Fruit fly (Drosophila melanogaster): Measurements from ENCODE around the gene Apl.

Gene Apl

dm6 chr3L:16594922-16595518 lies at the start of gene Apl, which contains the start of gene spd-2:
Apl (plus strand) TSS chr3L:16595181.
spd-2 (minus strand) TSS chr3L:16595014.
- no peak for TF ChIP-seq CG32121 (GFP tag; IDR thresholded peaks at IDR 0.05)
- TF ChIP-seq CG12605 (GFP tag; IDR thresholded peaks at IDR 0.05): no peak
- TF ChIP-seq CG13204 (GFP tag; optimal IDR thresholded peaks at IDR 0.05): no peak
- TF ChIP-seq gl (tag; optimal IDR thresholded peaks at IDR 0.05): no peak
- no peak for TF ChIP-seq Pif1A (GFP tag; optimal IDR thresholded peaks at IDR 0.05)
- no peak for TF ChIP-seq D1 (tag; optimal IDR thresholded peaks at IDR 0.05)
- no peak for TF ChIP-seq CG8301 (tag; optimal IDR thresholded peaks at IDR 0.05)
- no peak for TF ChIP-seq CG4496 (GFP tag; IDR thresholded peaks at IDR 0.05)
- no peak for TF ChIP-seq CG14655 (GFP tag; optimal IDR thresholded peaks at IDR 0.05)
- TF ChIP-seq Snoo (tag; optimal IDR thresholded peaks at IDR 0.05): no peak
- no peak for TF ChIP-seq CG10348 (GFP tag; IDR thresholded peaks at IDR 0.05)
- TF ChIP-seq CG9948 (tag; optimal IDR thresholded peaks at IDR 0.05): no peak
- TF ChIP-seq Pif1B (GFP tag; optimal IDR thresholded peaks at IDR 0.05): no peak
- no peak for TF ChIP-seq CG15710 (tag; optimal IDR thresholded peaks at IDR 0.05)
- TF ChIP-seq CG8159 (tag; optimal IDR thresholded peaks at IDR 0.05): no peak

dm6 chr3L:16545511-16545910 lies 49.5 kb upstream of the Apl start, which contains the start of gene CG13033:
CG13033 (minus strand) TSS chr3L:16545628.
- no peak for TF ChIP-seq CG15710 (tag; optimal IDR thresholded peaks at IDR 0.05)
- TF ChIP-seq Ets98B (GFP tag; IDR thresholded peaks at IDR 0.05): no peak
- TF ChIP-seq CG12605 (GFP tag; IDR thresholded peaks at IDR 0.05): no peak
- no peak for TF ChIP-seq CG8301 (tag; optimal IDR thresholded peaks at IDR 0.05)
- no peak for TF ChIP-seq CG4496 (GFP tag; IDR thresholded peaks at IDR 0.05)

dm6 chr3L:16546159-16546558 lies 48.8 kb upstream of the Apl start:
- no peak for TF ChIP-seq Pif1B (GFP tag; optimal IDR thresholded peaks at IDR 0.05)
- no peak for TF ChIP-seq CG17806 (tag; optimal IDR thresholded peaks at IDR 0.05)
- no peak for TF ChIP-seq rn (GFP tag; IDR thresholded peaks at IDR 0.05)
- TF ChIP-seq CG32121 (GFP tag; IDR thresholded peaks at IDR 0.05): no peak
- no peak for TF ChIP-seq EcR (GFP tag; optimal IDR thresholded peaks at IDR 0.05)
- TF ChIP-seq CG9948 (tag; optimal IDR thresholded peaks at IDR 0.05): no peak
- no peak for TF ChIP-seq CG15710 (tag; optimal IDR thresholded peaks at IDR 0.05)
- TF ChIP-seq CG8301 (tag; optimal IDR thresholded peaks at IDR 0.05): no peak
- no peak for TF ChIP-seq CG12605 (GFP tag; IDR thresholded peaks at IDR 0.05)
- TF ChIP-seq CG10348 (GFP tag; IDR thresholded peaks at IDR 0.05): no peak
- no peak for TF ChIP-seq CG13204 (GFP tag; optimal IDR thresholded peaks at IDR 0.05)
- TF ChIP-seq CG4496 (GFP tag; IDR thresholded peaks at IDR 0.05): no peak
- no peak for TF ChIP-seq CG34367 (tag; optimal IDR thresholded peaks at IDR 0.05)
- TF ChIP-seq fd96Ca (GFP tag; IDR thresholded peaks at IDR 0.05): no peak
- no peak for TF ChIP-seq CG8159 (tag; optimal IDR thresholded peaks at IDR 0.05)
- TF ChIP-seq D1 (tag; optimal IDR thresholded peaks at IDR 0.05): no peak

DNA sequence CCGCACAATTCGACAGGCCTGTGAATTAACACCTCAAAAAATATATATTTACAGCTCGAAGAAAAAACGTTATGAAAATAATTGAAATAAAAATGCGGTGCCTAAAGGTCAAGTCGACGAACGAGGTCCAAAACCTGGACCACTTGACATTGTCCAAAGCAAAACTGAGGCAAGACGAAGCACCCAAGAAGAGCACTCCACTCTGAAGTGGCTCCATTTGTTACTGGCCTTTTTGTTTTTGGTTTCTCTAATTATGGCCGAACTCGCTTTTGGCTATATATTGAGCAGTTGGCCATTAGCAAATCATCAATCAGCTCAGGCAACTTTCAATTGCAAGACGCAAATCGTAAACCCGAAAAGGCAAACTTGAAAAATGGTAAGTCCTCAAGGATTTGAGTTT lies 38.5 kb upstream of the Apl start, which contains the start of gene CG4229:
CG4229 (plus strand) TSS at position 301 of the 400 bp plus-strand sequence.
- TF ChIP-seq Snoo (tag; optimal IDR thresholded peaks at IDR 0.05) (no peak), D1 (tag; optimal IDR thresholded peaks at IDR 0.05) (no peak), EcR (GFP tag; optimal IDR thresholded peaks at IDR 0.05) (no peak), Ets98B (GFP tag; IDR thresholded peaks at IDR 0.05) (no peak), gl (tag; optimal IDR thresholded peaks at IDR 0.05) (no peak), CG17806 (tag; optimal IDR thresholded peaks at IDR 0.05) (no peak), CG4496 (GFP tag; IDR thresholded peaks at IDR 0.05) (no peak), rn (GFP tag; IDR thresholded peaks at IDR 0.05) (no peak), CG14655 (GFP tag; optimal IDR thresholded peaks at IDR 0.05) (no peak), CG12605 (GFP tag; IDR thresholded peaks at IDR 0.05) (no peak), CG9948 (tag; optimal IDR thresholded peaks at IDR 0.05) (no peak), Pif1B (GFP tag; optimal IDR thresholded peaks at IDR 0.05) (no peak), CG13204 (GFP tag; optimal IDR thresholded peaks at IDR 0.05) (no peak), CG8301 (tag; optimal IDR thresholded peaks at IDR 0.05) (no peak), Pif1A (GFP tag; optimal IDR thresholded peaks at IDR 0.05) (no peak)

DNA sequence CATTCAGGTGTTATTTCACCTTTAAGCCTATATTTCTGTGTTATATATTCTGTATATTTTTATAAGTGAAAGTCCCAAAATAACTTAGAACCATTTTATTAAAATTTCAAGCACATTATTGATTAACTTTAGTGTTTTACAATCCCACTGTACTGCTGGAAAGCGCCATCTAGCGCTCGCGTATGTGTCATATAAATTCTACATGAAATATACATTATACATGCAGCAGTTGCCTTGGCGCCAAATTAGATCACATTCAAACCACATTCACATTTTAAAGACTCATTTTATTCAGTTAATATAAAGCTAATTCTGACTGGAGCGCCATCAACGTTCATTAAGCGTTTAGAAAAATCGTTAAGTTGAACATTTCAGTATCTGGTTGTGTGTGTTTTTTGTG lies 31.6 kb upstream of the Apl start:
- no peak for TF ChIP-seq CG32121 (GFP tag; IDR thresholded peaks at IDR 0.05)
- TF ChIP-seq CG17806 (tag; optimal IDR thresholded peaks at IDR 0.05): no peak
- TF ChIP-seq fd96Ca (GFP tag; IDR thresholded peaks at IDR 0.05): no peak
- TF ChIP-seq CG34367 (tag; optimal IDR thresholded peaks at IDR 0.05): no peak
- TF ChIP-seq Ets98B (GFP tag; IDR thresholded peaks at IDR 0.05): no peak
- TF ChIP-seq CG15710 (tag; optimal IDR thresholded peaks at IDR 0.05): no peak
- TF ChIP-seq rn (GFP tag; IDR thresholded peaks at IDR 0.05): no peak
- no peak for TF ChIP-seq gl (tag; optimal IDR thresholded peaks at IDR 0.05)
- TF ChIP-seq CG10348 (GFP tag; IDR thresholded peaks at IDR 0.05): no peak
- no peak for TF ChIP-seq CG8301 (tag; optimal IDR thresholded peaks at IDR 0.05)
- TF ChIP-seq Pif1B (GFP tag; optimal IDR thresholded peaks at IDR 0.05): no peak
- no peak for TF ChIP-seq D1 (tag; optimal IDR thresholded peaks at IDR 0.05)
- no peak for TF ChIP-seq Snoo (tag; optimal IDR thresholded peaks at IDR 0.05)
- no peak for TF ChIP-seq CG4496 (GFP tag; IDR thresholded peaks at IDR 0.05)
- TF ChIP-seq CG8159 (tag; optimal IDR thresholded peaks at IDR 0.05): no peak
- TF ChIP-seq CG13204 (GFP tag; optimal IDR thresholded peaks at IDR 0.05): no peak
- no peak for TF ChIP-seq CG9948 (tag; optimal IDR thresholded peaks at IDR 0.05)
- no peak for TF ChIP-seq Pif1A (GFP tag; optimal IDR thresholded peaks at IDR 0.05)
- no peak for TF ChIP-seq CG14655 (GFP tag; optimal IDR thresholded peaks at IDR 0.05)
- no peak for TF ChIP-seq CG12605 (GFP tag; IDR thresholded peaks at IDR 0.05)

dm6 chr3L:16566093-16566492 lies 28.9 kb upstream of the Apl start:
- TF ChIP-seq CG4496 (GFP tag; IDR thresholded peaks at IDR 0.05): no peak
- TF ChIP-seq Snoo (tag; optimal IDR thresholded peaks at IDR 0.05): no peak
- no peak for TF ChIP-seq fd96Ca (GFP tag; IDR thresholded peaks at IDR 0.05)
- no peak for TF ChIP-seq CG12605 (GFP tag; IDR thresholded peaks at IDR 0.05)
- no peak for TF ChIP-seq CG34367 (tag; optimal IDR thresholded peaks at IDR 0.05)
- no peak for TF ChIP-seq rn (GFP tag; IDR thresholded peaks at IDR 0.05)
- TF ChIP-seq CG15710 (tag; optimal IDR thresholded peaks at IDR 0.05): no peak
- TF ChIP-seq Pif1A (GFP tag; optimal IDR thresholded peaks at IDR 0.05): no peak
- no peak for TF ChIP-seq Ets98B (GFP tag; IDR thresholded peaks at IDR 0.05)
- no peak for TF ChIP-seq CG8159 (tag; optimal IDR thresholded peaks at IDR 0.05)
- no peak for TF ChIP-seq CG10348 (GFP tag; IDR thresholded peaks at IDR 0.05)
- no peak for TF ChIP-seq CG8301 (tag; optimal IDR thresholded peaks at IDR 0.05)
- no peak for TF ChIP-seq CG9948 (tag; optimal IDR thresholded peaks at IDR 0.05)
- no peak for TF ChIP-seq gl (tag; optimal IDR thresholded peaks at IDR 0.05)
- no peak for TF ChIP-seq Pif1B (GFP tag; optimal IDR thresholded peaks at IDR 0.05)
- no peak for TF ChIP-seq CG32121 (GFP tag; IDR thresholded peaks at IDR 0.05)
- no peak for TF ChIP-seq CG14655 (GFP tag; optimal IDR thresholded peaks at IDR 0.05)
- TF ChIP-seq CG17806 (tag; optimal IDR thresholded peaks at IDR 0.05): no peak

Measured in whole organism, pupa.